Worm (Caenorhabditis elegans): ENCODE data around the gene dpyd-1.

The dpyd-1 gene

ce11 chrX:5506432-5506977 lies 38.8 kb downstream of the dpyd-1 start (continued):
- TF ChIP-seq ceh-88 (GFP tag; IDR thresholded peaks at IDR 0.05), result no peak
- TF ChIP-seq aly-2 (tag; optimal IDR thresholded peaks at IDR 0.05), result no peak
- TF ChIP-seq blmp-1 (tag; optimal IDR thresholded peaks at IDR 0.05), result no peak
- peak; percentile 36 for TF ChIP-seq fkh-4 (tag; optimal IDR thresholded peaks at IDR 0.05; ENCODE audit: borderline replicate concordance)
- no peak for TF ChIP-seq fos-1 (tag; optimal IDR thresholded peaks at IDR 0.05)
- no peak for TF ChIP-seq tlp-1 (tag; optimal IDR thresholded peaks at IDR 0.05)
- TF ChIP-seq mab-9 (GFP tag; IDR thresholded peaks at IDR 0.05), result no peak
- TF ChIP-seq tbx-2 (tag; optimal IDR thresholded peaks at IDR 0.05), result no peak
- TF ChIP-seq hlh-4 (tag; optimal IDR thresholded peaks at IDR 0.05), result no peak
- TF ChIP-seq dsc-1 (tag; optimal IDR thresholded peaks at IDR 0.05), result peak; percentile 92
- no peak for TF ChIP-seq ceh-90 (tag; optimal IDR thresholded peaks at IDR 0.05)
- no peak for TF ChIP-seq elt-2 (tag; optimal IDR thresholded peaks at IDR 0.05)
- no peak for TF ChIP-seq pag-3 (tag; optimal IDR thresholded peaks at IDR 0.05; ENCODE audit: borderline replicate concordance, insufficient read depth)
- no peak for TF ChIP-seq skn-1 (tag; optimal IDR thresholded peaks at IDR 0.05)
- TF ChIP-seq nhr-11 (tag; optimal IDR thresholded peaks at IDR 0.05), result no peak
- no peak for TF ChIP-seq elt-3 (tag; optimal IDR thresholded peaks at IDR 0.05)
- no peak for TF ChIP-seq nhr-90 (tag; optimal IDR thresholded peaks at IDR 0.05; ENCODE audit: poor library complexity)
- TF ChIP-seq nhr-71 (tag; optimal IDR thresholded peaks at IDR 0.05), result peak; percentile 33
- no peak for TF ChIP-seq sup-37 (GFP tag; optimal IDR thresholded peaks at IDR 0.05)
- TF ChIP-seq nhr-76 (tag; optimal IDR thresholded peaks at IDR 0.05), result no peak
- no peak for TF ChIP-seq C16A3.4 (tag; optimal IDR thresholded peaks at IDR 0.05)
- no peak for TF ChIP-seq unc-86 (tag; optimal IDR thresholded peaks at IDR 0.05)
- TF ChIP-seq irx-1 (tag; optimal IDR thresholded peaks at IDR 0.05), result no peak
- TF ChIP-seq ztf-4 (tag; optimal IDR thresholded peaks at IDR 0.05), result no peak
- TF ChIP-seq lir-3 (tag; optimal IDR thresholded peaks at IDR 0.05; ENCODE audit: poor library complexity), result no peak
- TF ChIP-seq snu-23 (GFP tag; optimal IDR thresholded peaks at IDR 0.05), result peak; percentile 18
- TF ChIP-seq mef-2 (tag; optimal IDR thresholded peaks at IDR 0.05), result no peak
- no peak for TF ChIP-seq nhr-237 (tag; optimal IDR thresholded peaks at IDR 0.05)
- TF ChIP-seq lin-39 (tag; optimal IDR thresholded peaks at IDR 0.05), result no peak
- no peak for TF ChIP-seq aha-1 (tag; optimal IDR thresholded peaks at IDR 0.05)
- no peak for TF ChIP-seq alr-1 (tag; optimal IDR thresholded peaks at IDR 0.05; ENCODE audit: borderline replicate concordance)
- no peak for TF ChIP-seq nhr-12 (tag; optimal IDR thresholded peaks at IDR 0.05)
- no peak for TF ChIP-seq fkh-10 (GFP tag; optimal IDR thresholded peaks at IDR 0.05)
- no peak for TF ChIP-seq grh-1 (GFP tag; IDR thresholded peaks at IDR 0.05)
- no peak for TF ChIP-seq hpl-2 (GFP tag; optimal IDR thresholded peaks at IDR 0.05)
- TF ChIP-seq zip-4 (GFP tag; optimal IDR thresholded peaks at IDR 0.05), result no peak
- TF ChIP-seq ceh-8 (GFP tag; optimal IDR thresholded peaks at IDR 0.05), result no peak

- TF ChIP-seq nhr-12 (tag; optimal IDR thresholded peaks at IDR 0.05) (no peak), egl-27 (tag; optimal IDR thresholded peaks at IDR 0.05) (no peak), zag-1 (tag; optimal IDR thresholded peaks at IDR 0.05) (no peak)
Observed at ce11 chrX:5507926-5508325, 40.3 kb downstream of the dpyd-1 start.

ce11 chrX:5509114-5509877 lies 41.6 kb downstream of the dpyd-1 start:
- TF ChIP-seq nhr-11 (tag; optimal IDR thresholded peaks at IDR 0.05), result no peak
- no peak for TF ChIP-seq pax-3 (tag; optimal IDR thresholded peaks at IDR 0.05)
- no peak for TF ChIP-seq irx-1 (tag; optimal IDR thresholded peaks at IDR 0.05)
- peak; percentile 17 for TF ChIP-seq nhr-71 (tag; optimal IDR thresholded peaks at IDR 0.05)
- no peak for TF ChIP-seq nhr-77 (tag; optimal IDR thresholded peaks at IDR 0.05)
- TF ChIP-seq egl-27 (tag; optimal IDR thresholded peaks at IDR 0.05), result no peak
- no peak for TF ChIP-seq Y116A8C.19 (tag; optimal IDR thresholded peaks at IDR 0.05; ENCODE audit: borderline replicate concordance)
- TF ChIP-seq lin-14 (GFP tag; optimal IDR thresholded peaks at IDR 0.05), result peak; percentile 43
- no peak for TF ChIP-seq lin-13 (GFP tag; optimal IDR thresholded peaks at IDR 0.05)
- no peak for TF ChIP-seq nhr-12 (tag; optimal IDR thresholded peaks at IDR 0.05)
- no peak for TF ChIP-seq lin-35 (GFP tag; optimal IDR thresholded peaks at IDR 0.05)
- no peak for TF ChIP-seq mep-1 (tag; optimal IDR thresholded peaks at IDR 0.05)
- TF ChIP-seq nhr-47 (tag; optimal IDR thresholded peaks at IDR 0.05), result no peak
- no peak for TF ChIP-seq egl-13 (tag; optimal IDR thresholded peaks at IDR 0.05)
- no peak for TF ChIP-seq isw-1 (GFP tag; IDR thresholded peaks at IDR 0.05)
- no peak for TF ChIP-seq unc-98 (GFP tag; IDR thresholded peaks at IDR 0.05)
- no peak for TF ChIP-seq fkh-10 (GFP tag; optimal IDR thresholded peaks at IDR 0.05)

Data from whole organism, L1 larva.